Fruit fly (Drosophila melanogaster) whole organism, adult: ENCODE measurements around the gene Der-2.

ENCODE experiments used
- CG11617 ChIP-seq: fragments of 200-800 bp; sonication (Bioruptor generic); optimal IDR thresholded peaks from 2 replicates; lab custom pipeline; 2017; ENCODE audit warnings: mild to moderate bottlenecking, missing biosample characterization, missing genetic modification reagents, missing genetic modification characterization
- CG12768 ChIP-seq: fragments of 200-800 bp; sonication (Bioruptor generic); optimal IDR thresholded peaks from 2 replicates; lab custom pipeline; 2017; ENCODE audit warnings: missing biosample characterization, missing genetic modification characterization, mild to moderate bottlenecking, moderate library complexity, missing genetic modification reagents
- CG33017 ChIP-seq: fragments of 200-800 bp; sonication (Bioruptor generic); optimal IDR thresholded peaks from 2 replicates; lab custom pipeline; 2018; ENCODE audit warnings: missing biosample characterization, mild to moderate bottlenecking, missing genetic modification characterization, moderate library complexity
- CG5204 ChIP-seq: fragments of 200-800 bp; sonication (Bioruptor generic); optimal IDR thresholded peaks from 2 replicates; lab custom pipeline; 2016; ENCODE audit warnings: missing biosample characterization, missing genetic modification characterization
- CG7045 ChIP-seq: fragments of 200-800 bp; sonication (Bioruptor generic); optimal IDR thresholded peaks from 2 replicates; lab custom pipeline; 2017; ENCODE audit warnings: missing biosample characterization, mild to moderate bottlenecking, missing genetic modification characterization
- CG7101 ChIP-seq: fragments of 200-800 bp; sonication (Bioruptor generic); optimal IDR thresholded peaks from 2 replicates; lab custom pipeline; 2018; ENCODE audit warnings: missing biosample characterization, mild to moderate bottlenecking, missing genetic modification characterization, moderate library complexity
- Clk ChIP-seq: fragments of 200-800 bp; sonication (Bioruptor generic); optimal IDR thresholded peaks from 2 replicates; lab custom pipeline; 2017; ENCODE audit warnings: missing biosample characterization, missing genetic modification characterization
- bab1 ChIP-seq: fragments of 200-800 bp; sonication (Bioruptor generic); optimal IDR thresholded peaks from 3 replicates; lab custom pipeline; 2019; ENCODE audit warnings: missing biosample characterization, mild to moderate bottlenecking, missing genetic modification characterization, moderate library complexity
- cnc ChIP-seq, 2 experiments: fragments of >200 bp; optimal IDR thresholded peaks; 2 replicates each; lab custom pipeline; 2017
- kay ChIP-seq: fragments of 200-800 bp; sonication (Bioruptor generic); peaks from one replicate; lab custom pipeline; 2016; ENCODE audit warnings: missing biosample characterization, missing genetic modification characterization, borderline replicate concordance
- ovo ChIP-seq: fragments of 200-800 bp; sonication (Bioruptor generic); optimal IDR thresholded peaks from 2 replicates; lab custom pipeline; 2016; ENCODE audit warnings: missing biosample characterization, missing genetic modification characterization
- pad ChIP-seq: fragments of 200-800 bp; sonication (Bioruptor generic); optimal IDR thresholded peaks from 3 replicates; lab custom pipeline; 2017; ENCODE audit warnings: missing biosample characterization, missing genetic modification characterization, mild to moderate bottlenecking, moderate library complexity, missing genetic modification reagents
- tj ChIP-seq: fragments of 200-800 bp; sonication (Bioruptor generic); optimal IDR thresholded peaks from 3 replicates; lab custom pipeline; 2017; ENCODE audit warnings: missing biosample characterization, mild to moderate bottlenecking, missing genetic modification characterization, moderate library complexity
- toe ChIP-seq: fragments of 200-800 bp; sonication (Bioruptor generic); optimal IDR thresholded peaks from 2 replicates; lab custom pipeline; 2016; ENCODE audit warnings: missing biosample characterization, missing genetic modification characterization

DNA sequence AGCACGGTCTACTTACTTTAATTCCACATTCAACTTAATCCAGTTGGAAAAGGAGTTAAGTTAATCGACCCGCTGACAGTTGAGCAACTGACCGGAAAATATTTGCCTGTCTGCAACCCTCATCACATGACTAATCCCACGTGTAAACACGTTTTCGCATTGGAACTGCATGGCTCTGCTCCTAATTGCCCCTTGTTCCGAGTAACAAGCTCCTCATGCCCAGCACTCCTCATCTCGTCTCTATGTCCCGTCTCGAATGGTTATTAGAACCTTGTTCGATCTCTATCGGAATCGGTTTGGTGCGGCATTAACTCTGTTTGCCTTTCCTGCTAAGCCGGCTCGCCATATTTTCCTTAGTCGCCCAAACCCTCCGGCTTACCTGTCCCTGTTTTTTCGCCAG lies 42.2 kb upstream of the Der-2 start:
- TF ChIP-seq pad (GFP tag; lab: Kevin White, UChicago) (no peak), bab1 (GFP tag; lab: Kevin White, UChicago) (no peak), kay (GFP tag; lab: Kevin White, UChicago) (no peak), CG33017 (tag; lab: Kevin White, UChicago) (no peak), cnc (optimal IDR thresholded peaks at IDR 0.05; lab: Kevin White, UChicago) (no peak), CG5204 (no peak), ovo (GFP tag; lab: Kevin White, UChicago) (no peak), CG7045 (GFP tag; lab: Kevin White, UChicago) (no peak), CG7101 (tag; lab: Kevin White, UChicago) (no peak), tj (GFP tag; lab: Kevin White, UChicago) (no peak), toe (GFP tag; lab: Kevin White, UChicago) (no peak), Clk (GFP tag; lab: Kevin White, UChicago) (no peak), CG11617 (no peak), CG12768 (GFP tag; lab: Kevin White, UChicago) (no peak)
